Worm (Caenorhabditis elegans) whole organism, L4 larva: ENCODE results near the gene nhr-291.

Experiments used
- T20F7.1 ChIP-seq: fragments of 200-800 bp; sonication (Bioruptor generic); optimal IDR thresholded peaks from 2 replicates; lab custom pipeline; 2018; ENCODE audit warnings: mild to moderate bottlenecking, missing genetic modification characterization, missing compliant biosample characterization
- ceh-82 ChIP-seq: sonication (generic microtip); optimal IDR thresholded peaks from 2 replicates; lab custom pipeline; 2017; ENCODE audit warnings: missing biosample characterization, missing genetic modification characterization
- dve-1 ChIP-seq: sonication (generic microtip); optimal IDR thresholded peaks from 2 replicates; lab custom pipeline; 2017; ENCODE audit warnings: antibody characterized with exemption, mild to moderate bottlenecking, missing genetic modification characterization, missing compliant biosample characterization; ENCODE audit not compliant: insufficient read depth
- fos-1 ChIP-seq: fragments of 150-350 bp; optimal IDR thresholded peaks from 2 replicates; lab custom pipeline; 2014; ENCODE audit warnings: missing biosample characterization, missing genetic modification characterization
- nhr-102 ChIP-seq: sonication (generic microtip); optimal IDR thresholded peaks from 2 replicates; lab custom pipeline; 2016; ENCODE audit warnings: mild to moderate bottlenecking, missing genetic modification characterization, moderate library complexity, missing compliant biosample characterization
- nhr-28 ChIP-seq: fragments of 150-350 bp; optimal IDR thresholded peaks from 2 replicates; lab custom pipeline; 2014; ENCODE audit warnings: missing biosample characterization, missing genetic modification characterization
- spr-1 ChIP-seq: sonication (generic microtip); optimal IDR thresholded peaks from 2 replicates; lab custom pipeline; 2016; ENCODE audit warnings: mild to moderate bottlenecking, missing genetic modification characterization, missing compliant biosample characterization

DNA sequence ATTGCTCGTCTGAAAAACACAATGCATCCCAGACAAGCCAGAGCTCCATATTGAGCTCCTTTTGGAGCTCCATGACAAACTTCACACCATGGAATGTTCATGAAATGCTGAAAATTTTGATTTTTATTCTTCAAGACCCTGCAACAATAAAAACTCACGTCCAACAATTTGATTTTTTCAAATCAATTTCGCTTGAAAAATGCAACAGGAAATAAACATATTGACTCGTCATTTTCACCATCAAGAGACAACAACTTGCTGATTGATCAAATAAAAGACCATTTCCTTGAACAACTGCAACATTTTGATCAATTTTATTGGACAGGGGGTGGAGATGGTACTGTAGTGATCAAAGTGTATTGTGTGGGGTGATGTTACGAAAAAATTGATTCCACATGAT lies 50.9 kb downstream of the nhr-291 start, which contains the start of gene nhr-269:
- no peak for TF ChIP-seq spr-1 (tag; lab: Kevin White, UChicago)
- TF ChIP-seq dve-1 (tag; lab: Kevin White, UChicago): no peak
- TF ChIP-seq ceh-82 (tag; lab: Kevin White, UChicago): no peak
- no peak for TF ChIP-seq nhr-28
- TF ChIP-seq T20F7.1 (GFP tag; lab: Kevin White, UChicago): no peak
- no peak for TF ChIP-seq fos-1
- no peak for TF ChIP-seq nhr-102
